Fruit fly (Drosophila melanogaster) whole organism, embryonic: Measurements from ENCODE around the gene CG5188.
A peak's percentile ranks its signal among the peaks of the same experiment; 100 is the strongest.

ENCODE experiments used
- Ada2b ChIP-seq: fragments of 200-800 bp; sonication (Bioruptor generic); IDR thresholded peaks from 2 replicates; pipeline ENCODE4 v1.3.6; 2022; ENCODE audit warnings: missing biosample characterization, missing genetic modification characterization
- Antp ChIP-seq: fragments of 200-800 bp; sonication (Bioruptor generic); optimal IDR thresholded peaks from 3 replicates; lab custom pipeline; 2016; ENCODE audit warnings: missing biosample characterization, missing genetic modification characterization
- Atf-2 ChIP-seq: fragments of 200-800 bp; sonication (Bioruptor generic); optimal IDR thresholded peaks from 2 replicates; lab custom pipeline; 2016; ENCODE audit warnings: missing biosample characterization, missing genetic modification characterization
- B-H1 ChIP-seq: fragments of 200-800 bp; sonication (Bioruptor generic); IDR thresholded peaks from 3 replicates; pipeline ENCODE4 v1.3.6; 2022; ENCODE audit warnings: missing biosample characterization, missing genetic modification characterization
- Bdp1 ChIP-seq: fragments of 200-800 bp; sonication (Bioruptor generic); optimal IDR thresholded peaks from 3 replicates; lab custom pipeline; 2016; ENCODE audit warnings: missing biosample characterization, missing genetic modification characterization
- CG10431 ChIP-seq: fragments of 200-800 bp; sonication (Bioruptor generic); optimal IDR thresholded peaks from 3 replicates; lab custom pipeline; 2018; ENCODE audit warnings: missing biosample characterization, mild to moderate bottlenecking, missing genetic modification characterization
- CG12219 ChIP-seq: fragments of 200-800 bp; sonication (Bioruptor generic); optimal IDR thresholded peaks from 3 replicates; lab custom pipeline; 2018; ENCODE audit warnings: missing biosample characterization, mild to moderate bottlenecking, missing genetic modification characterization
- CG13123 ChIP-seq: fragments of 200-800 bp; sonication (Bioruptor generic); optimal IDR thresholded peaks from 2 replicates; lab custom pipeline; 2016; ENCODE audit warnings: missing biosample characterization, missing genetic modification characterization
- CG15514 ChIP-seq: fragments of 200-800 bp; sonication (Bioruptor generic); optimal IDR thresholded peaks from 3 replicates; lab custom pipeline; 2017; ENCODE audit warnings: missing biosample characterization, missing genetic modification characterization, mild to moderate bottlenecking, moderate library complexity, missing genetic modification reagents
- CG1647 ChIP-seq: fragments of 200-800 bp; sonication (Bioruptor generic); optimal IDR thresholded peaks from 3 replicates; lab custom pipeline; 2016; ENCODE audit warnings: missing biosample characterization, missing genetic modification characterization
- CG2712 ChIP-seq: fragments of 200-800 bp; optimal IDR thresholded peaks from 3 replicates; lab custom pipeline; 2019; ENCODE audit warnings: missing biosample characterization, mild to moderate bottlenecking, missing genetic modification characterization, moderate library complexity
- CG3726 ChIP-seq: fragments of 200-800 bp; sonication (Bioruptor generic); IDR thresholded peaks from 3 replicates; pipeline ENCODE4, ENCODE4 v1.3.6; 2022; ENCODE audit warnings: missing biosample characterization, missing genetic modification characterization
- CG3847 ChIP-seq: fragments of 200-800 bp; sonication (Bioruptor generic); IDR thresholded peaks from 2 replicates; pipeline ENCODE4 v1.3.6; 2022; ENCODE audit warnings: missing biosample characterization, missing genetic modification characterization
- CG42726 ChIP-seq: fragments of 200-800 bp; sonication (Bioruptor generic); IDR thresholded peaks from 2 replicates; pipeline ENCODE4 v1.3.6; 2022; ENCODE audit warnings: missing biosample characterization, missing genetic modification characterization; ENCODE audit not compliant: partially characterized antibody
- CG43689 ChIP-seq: fragments of 200-800 bp; sonication (Bioruptor generic); IDR thresholded peaks from 2 replicates; pipeline ENCODE4 v1.3.6; 2022; ENCODE audit warnings: missing biosample characterization, missing genetic modification characterization
- CG4730 ChIP-seq: fragments of 200-800 bp; sonication (Bioruptor generic); IDR thresholded peaks from 2 replicates; pipeline ENCODE4 v1.3.6; 2022; ENCODE audit warnings: missing biosample characterization, missing genetic modification characterization
- CG5245 ChIP-seq: fragments of 200-800 bp; sonication (Bioruptor generic); optimal IDR thresholded peaks from 3 replicates; lab custom pipeline; 2016; ENCODE audit warnings: missing biosample characterization, missing genetic modification characterization
- CG6654 ChIP-seq: fragments of 200-800 bp; sonication (Bioruptor generic); optimal IDR thresholded peaks from 2 replicates; lab custom pipeline; 2017; ENCODE audit warnings: missing biosample characterization, mild to moderate bottlenecking, missing genetic modification characterization
- CG7372 ChIP-seq: fragments of 200-800 bp; sonication (Bioruptor generic); IDR thresholded peaks from 2 replicates; pipeline ENCODE4 v1.3.6; 2022; ENCODE audit warnings: missing biosample characterization, missing genetic modification characterization
- CG8359 ChIP-seq: fragments of 200-800 bp; sonication (Bioruptor generic); optimal IDR thresholded peaks from 2 replicates; lab custom pipeline; 2017; ENCODE audit warnings: missing biosample characterization, mild to moderate bottlenecking, missing genetic modification characterization, borderline replicate concordance
- Doc2 ChIP-seq: fragments of 200-800 bp; sonication (Bioruptor generic); IDR thresholded peaks from 2 replicates; pipeline ENCODE4 v1.3.6; 2022; ENCODE audit warnings: missing biosample characterization, missing genetic modification characterization
- Eip74EF ChIP-seq, 2 experiments: fragments of 200-800 bp in 1 of 2; fragments of >200 bp in 1 of 2; sonication (Bioruptor generic) in 1 of 2; optimal IDR thresholded peaks; 2 replicates each; lab custom pipeline; 2017 to 2019; ENCODE audit warnings: missing biosample characterization in 2 of 2, missing genetic modification characterization in 2 of 2, mild to moderate bottlenecking in 1 of 2, moderate library complexity in 1 of 2
- Fer1 ChIP-seq: fragments of 200-800 bp; sonication (Bioruptor generic); optimal IDR thresholded peaks from 2 replicates; lab custom pipeline; 2017; ENCODE audit warnings: missing biosample characterization, mild to moderate bottlenecking, missing genetic modification characterization
- Gsc ChIP-seq: fragments of 200-800 bp; sonication (Bioruptor generic); IDR thresholded peaks from 2 replicates; pipeline ENCODE4 v1.3.6; 2022; ENCODE audit warnings: missing biosample characterization, missing genetic modification characterization
- Hmx ChIP-seq: fragments of 200-800 bp; sonication (Bioruptor generic); optimal IDR thresholded peaks from 2 replicates; lab custom pipeline; 2016; ENCODE audit warnings: missing biosample characterization, missing genetic modification characterization
- NC2α ChIP-seq: fragments of 200-800 bp; sonication (Bioruptor generic); optimal IDR thresholded peaks from 2 replicates; lab custom pipeline; 2016; ENCODE audit warnings: missing biosample characterization, missing genetic modification characterization
- Oli ChIP-seq: fragments of 200-800 bp; sonication (Bioruptor generic); optimal IDR thresholded peaks from 2 replicates; lab custom pipeline; 2018; ENCODE audit warnings: missing biosample characterization, mild to moderate bottlenecking, missing genetic modification characterization, moderate library complexity
- Ptx1 ChIP-seq: fragments of 200-800 bp; sonication (Bioruptor generic); IDR thresholded peaks from 2 replicates; pipeline ENCODE4 v1.3.6; 2022; ENCODE audit warnings: missing biosample characterization, missing genetic modification characterization
- Rx ChIP-seq: fragments of 200-800 bp; sonication (Bioruptor generic); IDR thresholded peaks from 2 replicates; pipeline ENCODE4 v1.3.6; 2022; ENCODE audit warnings: missing biosample characterization, missing genetic modification characterization
- TFAM ChIP-seq: fragments of 200-800 bp; sonication (Bioruptor generic); optimal IDR thresholded peaks from 2 replicates; lab custom pipeline; 2017; ENCODE audit warnings: missing biosample characterization, missing genetic modification characterization, inconsistent platforms
- Xbp1 ChIP-seq: fragments of 200-800 bp; sonication (Bioruptor generic); optimal IDR thresholded peaks from 3 replicates; lab custom pipeline; 2016; ENCODE audit warnings: missing biosample characterization, mild to moderate bottlenecking, missing genetic modification characterization
- ac ChIP-seq: fragments of 200-800 bp; sonication (Bioruptor generic); optimal IDR thresholded peaks from 3 replicates; lab custom pipeline; 2017; ENCODE audit warnings: missing biosample characterization, mild to moderate bottlenecking, missing genetic modification characterization
- bab2 ChIP-seq: fragments of 200-800 bp; sonication (Bioruptor generic); optimal IDR thresholded peaks from 2 replicates; lab custom pipeline; 2016; ENCODE audit warnings: missing biosample characterization, missing genetic modification characterization
- chm ChIP-seq: fragments of 200-800 bp; sonication (Bioruptor generic); IDR thresholded peaks from 2 replicates; pipeline ENCODE4 v1.3.6; 2022; ENCODE audit warnings: missing biosample characterization, missing genetic modification characterization
- crol ChIP-seq: fragments of 200-800 bp; sonication (Bioruptor generic); IDR thresholded peaks from 2 replicates; pipeline ENCODE4 v1.3.6; 2022; ENCODE audit warnings: missing biosample characterization, missing genetic modification characterization
- dan ChIP-seq: fragments of 200-800 bp; sonication (Bioruptor generic); IDR thresholded peaks from 2 replicates; pipeline ENCODE4 v1.3.6; 2022; ENCODE audit warnings: missing biosample characterization, missing genetic modification characterization
- emc ChIP-seq: fragments of 200-800 bp; sonication (Bioruptor generic); optimal IDR thresholded peaks from 2 replicates; lab custom pipeline; 2016; ENCODE audit warnings: missing biosample characterization, missing genetic modification characterization
- en ChIP-seq: fragments of 200-800 bp; sonication (Bioruptor generic); optimal IDR thresholded peaks from 2 replicates; lab custom pipeline; 2016; ENCODE audit warnings: missing biosample characterization, missing genetic modification characterization
- esg ChIP-seq: fragments of 200-800 bp; sonication (Bioruptor generic); conservative IDR thresholded peaks from 2 replicates; pipeline ENCODE4 v1.3.6; 2022; ENCODE audit warnings: missing biosample characterization, missing genetic modification characterization
- kay ChIP-seq: fragments of 200-800 bp; sonication (Bioruptor generic); optimal IDR thresholded peaks from 2 replicates; lab custom pipeline; 2016; ENCODE audit warnings: missing biosample characterization, missing genetic modification characterization
- lov ChIP-seq, 2 experiments: fragments of 200-800 bp in 1 of 2; fragments of >200 bp in 1 of 2; sonication (Bioruptor generic) in 1 of 2; IDR thresholded peaks in 1 of 2; optimal IDR thresholded peaks in 1 of 2; 2 replicates in 1 of 2; 3 replicates in 1 of 2; pipeline versions ENCODE4 v1.3.6 to Lab custom; 2017 to 2022; ENCODE audit warnings: missing biosample characterization in 1 of 2, missing genetic modification characterization in 1 of 2
- pb ChIP-seq: fragments of 200-800 bp; sonication (Bioruptor generic); optimal IDR thresholded peaks from 3 replicates; lab custom pipeline; 2016; ENCODE audit warnings: missing biosample characterization, missing genetic modification characterization
- pho ChIP-seq: fragments of 200-800 bp; sonication (Bioruptor generic); optimal IDR thresholded peaks from 2 replicates; lab custom pipeline; 2016; ENCODE audit warnings: missing biosample characterization, missing genetic modification characterization
- prd ChIP-seq, 3 experiments: fragments of >200 bp in 2 of 3; fragments of 200-800 bp in 1 of 3; sonication (Bioruptor generic) in 1 of 3; optimal IDR thresholded peaks in 2 of 3; IDR thresholded peaks in 1 of 3; 2 replicates in 2 of 3; 3 replicates in 1 of 3; pipeline versions ENCODE4 v1.3.6 to Lab custom; 2017 to 2022; ENCODE audit warnings: missing biosample characterization in 1 of 3, missing genetic modification characterization in 1 of 3
- rib ChIP-seq: fragments of 200-800 bp; sonication (Bioruptor generic); IDR thresholded peaks from 2 replicates; pipeline ENCODE4 v1.3.6; 2022; ENCODE audit warnings: missing biosample characterization, missing genetic modification characterization
- stc ChIP-seq: fragments of 200-800 bp; sonication (Bioruptor generic); IDR thresholded peaks from 2 replicates; pipeline ENCODE4 v1.3.6; 2022; ENCODE audit warnings: missing biosample characterization, missing genetic modification characterization
- tll ChIP-seq, 2 experiments: fragments of 200-800 bp in 1 of 2; fragments of >200 bp in 1 of 2; sonication (Bioruptor generic) in 1 of 2; optimal IDR thresholded peaks; 2 replicates each; lab custom pipeline; 2017 to 2019; ENCODE audit warnings: missing biosample characterization in 2 of 2, missing genetic modification characterization in 2 of 2, mild to moderate bottlenecking in 1 of 2, moderate library complexity in 1 of 2
- trem ChIP-seq: fragments of 200-800 bp; optimal IDR thresholded peaks from 3 replicates; lab custom pipeline; 2019; ENCODE audit warnings: missing biosample characterization, mild to moderate bottlenecking, missing genetic modification characterization, moderate library complexity
- zf30C ChIP-seq: fragments of 200-800 bp; sonication (Bioruptor generic); optimal IDR thresholded peaks from 3 replicates; lab custom pipeline; 2018; ENCODE audit warnings: missing biosample characterization, mild to moderate bottlenecking, missing genetic modification characterization

Gene CG5188

dm6 chr2L:10442048-10442790, 13.6 kb downstream of the CG5188 start, which contains the start of gene loh (continued):
- TF ChIP-seq Fer1 (GFP tag; lab: Kevin White, UChicago), result peak; percentile 51
- peak; percentile 77; the same call in 1 of the 2 replicates for TF ChIP-seq crol
- no peak for TF ChIP-seq bab2 (GFP tag; lab: Kevin White, UChicago)
- TF ChIP-seq en, result no peak
- TF ChIP-seq Hmx (GFP tag; lab: Kevin White, UChicago), result peak; percentile 2
- peak; percentile 49 for TF ChIP-seq CG8359 (GFP tag; lab: Kevin White, UChicago)
- no peak for TF ChIP-seq TFAM (GFP tag; lab: Kevin White, UChicago)
- no peak for TF ChIP-seq lov (optimal IDR thresholded peaks at IDR 0.05; lab: Kevin White, UChicago)
- 0 out of 3 replicates have a peak, but pooled peaks have one; percentile 15 for TF ChIP-seq lov (GFP tag; IDR thresholded peaks at IDR 0.05; lab: Robert Waterston, UW)
- no peak for TF ChIP-seq CG5245
- TF ChIP-seq Ada2b, result no peak
- peak; percentile 77 for TF ChIP-seq CG2712
- TF ChIP-seq CG10431, result peak; percentile 25
- no peak for TF ChIP-seq pb (GFP tag; lab: Kevin White, UChicago)
- 0 out of 2 replicates have a peak, but pooled peaks have one; percentile 39 for TF ChIP-seq stc (GFP tag; lab: Robert Waterston, UW)
- no peak for TF ChIP-seq CG3726
- no peak for TF ChIP-seq Bdp1 (GFP tag; lab: Kevin White, UChicago)
- no peak for TF ChIP-seq dan (GFP tag; lab: Robert Waterston, UW)
- TF ChIP-seq ac, result no peak
- no peak for TF ChIP-seq zf30C
- no peak for TF ChIP-seq rib (GFP tag; lab: Robert Waterston, UW)
- no peak for TF ChIP-seq CG43689 (GFP tag; lab: Robert Waterston, UW)
- TF ChIP-seq Oli (tag; lab: Kevin White, UChicago), result peak; percentile 74
- no peak for TF ChIP-seq chm
- no peak for TF ChIP-seq CG42726 (GFP tag; lab: Robert Waterston, UW)
- no peak for TF ChIP-seq emc
- TF ChIP-seq pho (GFP tag; lab: Kevin White, UChicago), result no peak
- no peak for TF ChIP-seq Antp (GFP tag; lab: Kevin White, UChicago)
- TF ChIP-seq Gsc (GFP tag; lab: Robert Waterston, UW), result no peak
- TF ChIP-seq CG15514 (GFP tag; lab: Kevin White, UChicago), result peak; percentile 12
- TF ChIP-seq Atf-2 (GFP tag; lab: Kevin White, UChicago), result no peak
- TF ChIP-seq CG3847 (GFP tag; lab: Robert Waterston, UW), result no peak
- TF ChIP-seq Doc2 (GFP tag; lab: Robert Waterston, UW), result no peak
- TF ChIP-seq Xbp1 (GFP tag; lab: Kevin White, UChicago), result peak; percentile 46
- TF ChIP-seq CG4730, result no peak
- TF ChIP-seq B-H1 (GFP tag; lab: Robert Waterston, UW), result no peak
- no peak for TF ChIP-seq CG7372 (GFP tag; lab: Robert Waterston, UW)
- TF ChIP-seq Ptx1 (GFP tag; lab: Robert Waterston, UW), result no peak; the same call in 1 of the 2 replicates
- peak in 1 of 2 experiments; percentile 67 for TF ChIP-seq Eip74EF (GFP tag; optimal IDR thresholded peaks at IDR 0.05; lab: Kevin White, UChicago)
- no peak for TF ChIP-seq CG6654 (GFP tag; lab: Kevin White, UChicago)
- no peak for TF ChIP-seq tll (GFP tag; optimal IDR thresholded peaks at IDR 0.05; lab: Kevin White, UChicago)
- TF ChIP-seq Rx (GFP tag; lab: Robert Waterston, UW), result no peak
- no peak for TF ChIP-seq CG13123 (GFP tag; lab: Kevin White, UChicago)
- TF ChIP-seq kay (GFP tag; lab: Kevin White, UChicago), result no peak
- no peak for TF ChIP-seq prd (optimal IDR thresholded peaks at IDR 0.05; lab: Kevin White, UChicago)
- TF ChIP-seq prd (GFP tag; IDR thresholded peaks at IDR 0.05; lab: Robert Waterston, UW), result no peak
- no peak for TF ChIP-seq NC2α (GFP tag; lab: Kevin White, UChicago)
- no peak for TF ChIP-seq CG1647 (GFP tag; lab: Kevin White, UChicago)
- peak; percentile 25; the same call in 1 of the 2 replicates for TF ChIP-seq esg
- TF ChIP-seq CG12219 (GFP tag; lab: Kevin White, UChicago), result peak; percentile 6
- TF ChIP-seq trem, result peak; percentile 24
